Worm (Caenorhabditis elegans) whole organism, late embryonic: Measurements from ENCODE around the gene str-1.

Experiments
- C38D4.7 ChIP-seq: fragments of 200-800 bp; sonication (Bioruptor generic); optimal IDR thresholded peaks from 2 replicates; lab custom pipeline; 2018; ENCODE audit warnings: mild to moderate bottlenecking, missing genetic modification characterization, moderate library complexity, missing compliant biosample characterization
- ceh-14 ChIP-seq: sonication (generic microtip); optimal IDR thresholded peaks from 2 replicates; lab custom pipeline; 2016; ENCODE audit warnings: missing genotype, missing genetic modification characterization, missing compliant biosample characterization
- dve-1 ChIP-seq: sonication (generic microtip); optimal IDR thresholded peaks from 2 replicates; lab custom pipeline; 2017; ENCODE audit warnings: antibody characterized with exemption, mild to moderate bottlenecking, missing genetic modification characterization, missing compliant biosample characterization
- ets-4 ChIP-seq: sonication (generic microtip); optimal IDR thresholded peaks from 2 replicates; lab custom pipeline; 2016; ENCODE audit warnings: missing genetic modification characterization, missing compliant biosample characterization
- fkh-10 ChIP-seq: fragments of 150-350 bp; optimal IDR thresholded peaks from 2 replicates; lab custom pipeline; 2014; ENCODE audit warnings: missing biosample characterization, missing genetic modification reagents, missing genetic modification characterization
- fkh-6 ChIP-seq: sonication (generic microtip); optimal IDR thresholded peaks from 2 replicates; lab custom pipeline; 2016; ENCODE audit warnings: missing genetic modification characterization, missing compliant biosample characterization
- nhr-11 ChIP-seq: fragments of 150-350 bp; optimal IDR thresholded peaks from 2 replicates; lab custom pipeline; 2014; ENCODE audit warnings: missing biosample characterization, missing genetic modification characterization
- nhr-232 ChIP-seq: sonication (generic microtip); optimal IDR thresholded peaks from 2 replicates; lab custom pipeline; 2016; ENCODE audit warnings: missing genetic modification characterization, missing compliant biosample characterization
- pha-4 ChIP-seq: fragments of 150-350 bp; optimal IDR thresholded peaks from 2 replicates; lab custom pipeline; 2018; ENCODE audit warnings: missing biosample characterization, missing genetic modification reagents, missing genetic modification characterization
- pqm-1 ChIP-seq: sonication (generic microtip); optimal IDR thresholded peaks from 2 replicates; lab custom pipeline; 2016; ENCODE audit warnings: missing genetic modification characterization, missing compliant biosample characterization
- sox-2 ChIP-seq: fragments of 200-800 bp; sonication (Bioruptor generic); IDR thresholded peaks from 2 replicates; pipeline ENCODE4 v1.3.6; 2022; ENCODE audit warnings: missing genetic modification reagents, missing genetic modification characterization, missing compliant biosample characterization
- tbx-2 ChIP-seq: sonication (generic microtip); optimal IDR thresholded peaks from 2 replicates; lab custom pipeline; 2016; ENCODE audit warnings: missing genetic modification characterization, missing compliant biosample characterization
- unc-42 ChIP-seq: sonication (generic microtip); optimal IDR thresholded peaks from 2 replicates; lab custom pipeline; 2016; ENCODE audit warnings: missing genotype, missing genetic modification characterization, missing compliant biosample characterization
- unc-55 ChIP-seq: sonication (generic microtip); optimal IDR thresholded peaks from 2 replicates; lab custom pipeline; 2017; ENCODE audit warnings: missing biosample characterization, missing genetic modification reagents, missing genetic modification characterization

DNA sequence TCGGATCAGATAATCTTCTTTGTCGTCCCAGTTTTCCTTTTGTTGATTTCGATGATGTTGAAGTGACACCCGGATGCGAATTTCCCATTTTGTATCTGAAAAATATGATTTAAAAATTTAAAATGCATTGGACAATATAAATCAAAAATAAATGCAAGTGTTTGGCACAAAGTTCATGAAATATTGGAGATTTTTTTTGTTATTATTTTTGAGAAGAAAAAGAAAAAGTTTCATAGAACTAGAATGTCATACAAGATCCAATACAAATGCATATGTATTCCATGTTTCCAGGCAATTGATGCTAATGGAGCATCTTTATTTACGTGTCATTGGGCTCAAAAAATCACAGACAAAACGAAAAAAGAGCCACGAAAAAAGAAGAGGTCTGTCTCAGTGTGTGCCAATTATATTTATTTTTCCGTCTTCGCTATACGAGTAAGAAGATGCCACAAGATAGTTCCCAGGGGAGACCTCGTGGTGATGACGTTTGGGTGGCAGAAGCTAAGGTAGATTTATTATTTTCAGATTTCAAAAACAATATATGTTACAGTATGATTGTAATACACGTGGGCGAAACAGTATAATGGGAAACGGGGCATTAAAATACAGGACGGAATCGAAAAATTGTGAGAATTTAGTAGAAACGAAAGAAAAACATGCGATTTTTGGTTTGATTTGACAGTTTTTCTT lies 46.0 kb downstream of the str-1 start, which contains the start of the genes glb-23 and R13A1.1:
- TF ChIP-seq dve-1 (tag; lab: Kevin White, UChicago) (no peak), ets-4 (tag; lab: Kevin White, UChicago) (no peak), pqm-1 (tag; lab: Kevin White, UChicago) (no peak), C38D4.7 (GFP tag; lab: Kevin White, UChicago) (no peak), tbx-2 (tag; lab: Kevin White, UChicago) (no peak), fkh-10 (no peak), pha-4 (tag; lab: Kevin White, UChicago) (no peak), sox-2 (no peak), unc-42 (tag; lab: Kevin White, UChicago) (no peak), nhr-11 (no peak), fkh-6 (tag; lab: Kevin White, UChicago) (no peak), unc-55 (no peak), ceh-14 (tag; lab: Kevin White, UChicago) (no peak), nhr-232 (tag; lab: Kevin White, UChicago) (no peak)
